Worm (Caenorhabditis elegans): ENCODE results near the gene scd-1.

Gene scd-1

DNA sequence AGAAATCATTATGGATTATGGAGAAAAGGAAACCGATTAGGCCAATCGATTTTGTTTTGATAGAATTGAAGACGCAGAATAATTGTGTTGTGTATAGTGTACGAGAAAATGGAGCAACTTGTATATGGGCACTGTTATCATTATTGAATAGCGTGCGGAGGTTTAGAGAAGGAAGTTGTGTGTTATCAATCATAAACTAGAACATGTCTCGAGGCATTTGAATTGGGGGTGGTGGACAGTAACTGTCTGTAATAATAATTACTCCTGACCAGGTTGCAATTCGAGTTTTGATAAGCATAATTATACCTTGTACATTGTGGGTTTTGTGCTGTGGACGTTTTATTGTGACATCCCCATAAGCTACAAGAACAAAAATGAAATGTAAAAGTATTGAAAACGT, 58.8 kb downstream of the scd-1 start, which contains the start of gene cdf-2:
cdf-2 (minus strand) TSS at position 149 of the 400 bp plus-strand sequence.
- peak; percentile 46 for TF ChIP-seq fos-1 (tag; optimal IDR thresholded peaks at IDR 0.05)
- TF ChIP-seq nhr-237 (tag; optimal IDR thresholded peaks at IDR 0.05): no peak
- TF ChIP-seq sma-9 (GFP tag; optimal IDR thresholded peaks at IDR 0.05): peak; percentile 38
- no peak for TF ChIP-seq sma-9 (tag; optimal IDR thresholded peaks at IDR 0.05)

DNA sequence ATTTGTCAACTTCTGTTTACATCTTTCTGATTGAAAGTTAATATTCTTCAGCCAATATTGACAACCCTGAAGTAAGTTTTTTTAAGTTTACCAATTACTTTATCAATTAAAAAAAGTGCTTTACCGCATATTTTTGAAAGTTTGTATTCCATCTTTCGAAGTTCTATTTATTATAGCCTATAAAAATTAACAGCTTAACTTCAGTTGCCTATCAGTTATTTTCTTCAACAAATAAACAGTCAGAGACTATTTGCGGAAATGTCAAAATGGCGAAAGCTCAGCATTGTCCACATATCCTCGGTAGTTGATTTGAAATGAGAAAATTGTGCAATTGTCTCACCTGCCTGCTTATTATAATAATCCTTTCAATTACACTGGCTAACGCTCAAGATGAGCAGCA, 62.1 kb downstream of the scd-1 start, which contains the start of gene T18D3.5:
T18D3.5 (plus strand) TSS at position 301 of the 400 bp plus-strand sequence.
- TF ChIP-seq mbf-1 (tag; optimal IDR thresholded peaks at IDR 0.05) (no peak), sma-9 (GFP tag; optimal IDR thresholded peaks at IDR 0.05) (no peak), sma-9 (tag; optimal IDR thresholded peaks at IDR 0.05) (no peak), skn-1 (tag; optimal IDR thresholded peaks at IDR 0.05) (no peak), ama-1 (optimal IDR thresholded peaks at IDR 0.05) (no peak), ceh-16 (tag; optimal IDR thresholded peaks at IDR 0.05) (no peak), C34F6.9 (tag; optimal IDR thresholded peaks at IDR 0.05) (no peak), lin-13 (GFP tag; optimal IDR thresholded peaks at IDR 0.05) (no peak), sem-4 (tag; optimal IDR thresholded peaks at IDR 0.05) (no peak), lin-11 (tag; optimal IDR thresholded peaks at IDR 0.05) (no peak)

DNA sequence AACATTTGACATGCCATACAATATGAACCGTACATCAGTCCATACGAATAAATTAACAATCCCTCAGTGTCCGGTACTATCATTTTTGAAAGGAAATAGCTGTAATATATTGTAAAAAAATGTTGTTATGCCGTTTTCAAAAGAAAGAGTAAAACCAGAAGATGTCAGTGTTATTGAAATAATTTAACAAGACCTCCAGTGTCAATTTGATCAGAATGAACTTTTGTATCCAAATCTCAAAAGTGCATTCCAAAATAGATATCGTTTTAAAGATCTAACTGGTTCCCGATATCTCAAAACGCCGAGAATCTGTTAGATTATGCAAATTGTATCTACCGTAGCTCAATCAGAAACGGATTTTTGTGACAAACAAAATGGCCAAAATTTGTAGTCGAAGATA, 64.0 kb downstream of the scd-1 start, which contains the start of gene odr-7:
odr-7 (minus strand) TSS at position 101 of the 400 bp plus-strand sequence.
- TF ChIP-seq nhr-23 (tag; optimal IDR thresholded peaks at IDR 0.05) (no peak), ztf-1 (GFP tag; conservative IDR thresholded peaks at IDR 0.05) (no peak), elt-1 (tag; optimal IDR thresholded peaks at IDR 0.05) (no peak), crh-2 (tag; optimal IDR thresholded peaks at IDR 0.05) (no peak), nhr-21 (tag; optimal IDR thresholded peaks at IDR 0.05) (no peak), nhr-10 (tag; optimal IDR thresholded peaks at IDR 0.05) (no peak), lsy-2 (tag; optimal IDR thresholded peaks at IDR 0.05) (no peak), nhr-25 (tag; optimal IDR thresholded peaks at IDR 0.05) (no peak), dmd-4 (tag; optimal IDR thresholded peaks at IDR 0.05) (no peak), elt-3 (tag; optimal IDR thresholded peaks at IDR 0.05) (no peak)

DNA sequence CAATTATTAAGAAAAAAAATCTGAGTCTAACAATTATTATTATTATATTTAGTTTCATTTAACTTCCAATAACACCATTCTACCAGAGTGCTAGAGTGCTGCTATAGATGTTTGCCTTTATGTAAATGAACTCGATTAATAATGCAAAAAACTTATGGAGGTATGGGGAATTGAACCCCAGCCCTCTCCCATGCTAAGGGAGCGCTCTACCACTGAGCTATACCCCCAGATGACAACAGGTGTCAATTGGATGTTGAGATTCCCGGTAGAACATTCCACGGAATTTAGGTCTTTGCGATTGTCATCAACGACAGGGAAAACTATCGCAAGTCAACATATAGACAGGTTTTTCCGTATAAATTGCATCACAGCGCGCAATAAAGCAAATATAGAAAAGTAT, 67.6 kb downstream of the scd-1 start:
- TF ChIP-seq sem-4 (tag; optimal IDR thresholded peaks at IDR 0.05) (peak; percentile 47), skn-1 (tag; optimal IDR thresholded peaks at IDR 0.05) (no peak), lin-11 (tag; optimal IDR thresholded peaks at IDR 0.05) (no peak), mab-5 (tag; optimal IDR thresholded peaks at IDR 0.05) (no peak), dmd-4 (tag; optimal IDR thresholded peaks at IDR 0.05) (no peak), crh-2 (tag; optimal IDR thresholded peaks at IDR 0.05) (peak; percentile 50), blmp-1 (tag; optimal IDR thresholded peaks at IDR 0.05; ENCODE audit: insufficient read depth) (no peak), lin-39 (tag; optimal IDR thresholded peaks at IDR 0.05) (no peak), nhr-11 (tag; optimal IDR thresholded peaks at IDR 0.05) (no peak), peb-1 (tag; optimal IDR thresholded peaks at IDR 0.05) (no peak), ceh-16 (tag; optimal IDR thresholded peaks at IDR 0.05) (peak; percentile 15), ztf-4 (tag; optimal IDR thresholded peaks at IDR 0.05) (peak; percentile 11), C34F6.9 (tag; optimal IDR thresholded peaks at IDR 0.05) (no peak), fos-1 (tag; optimal IDR thresholded peaks at IDR 0.05) (peak; percentile 20), nhr-23 (tag; optimal IDR thresholded peaks at IDR 0.05) (no peak), nhr-77 (tag; optimal IDR thresholded peaks at IDR 0.05) (no peak), nhr-12 (tag; optimal IDR thresholded peaks at IDR 0.05) (no peak), F13H6.1 (tag; optimal IDR thresholded peaks at IDR 0.05) (peak; percentile 70), lsy-2 (tag; optimal IDR thresholded peaks at IDR 0.05) (peak in 1 of 2 experiments; percentile 57), nhr-6 (tag; optimal IDR thresholded peaks at IDR 0.05) (peak; percentile 19), nhr-25 (tag; optimal IDR thresholded peaks at IDR 0.05) (no peak), mdl-1 (tag; optimal IDR thresholded peaks at IDR 0.05) (no peak), ZK546.5 (tag; optimal IDR thresholded peaks at IDR 0.05) (no peak), nhr-129 (tag; optimal IDR thresholded peaks at IDR 0.05) (peak; percentile 84), aly-2 (tag; optimal IDR thresholded peaks at IDR 0.05) (no peak), gmeb-1 (tag; optimal IDR thresholded peaks at IDR 0.05) (peak; percentile 43), elt-3 (tag; optimal IDR thresholded peaks at IDR 0.05) (no peak), nhr-237 (tag; optimal IDR thresholded peaks at IDR 0.05) (no peak), egl-27 (tag; optimal IDR thresholded peaks at IDR 0.05) (peak; percentile 56), mbf-1 (tag; optimal IDR thresholded peaks at IDR 0.05) (no peak), sma-9 (GFP tag; optimal IDR thresholded peaks at IDR 0.05) (peak; percentile 73), sma-9 (tag; optimal IDR thresholded peaks at IDR 0.05) (no peak), zag-1 (tag; optimal IDR thresholded peaks at IDR 0.05) (no peak), ceh-82 (tag; optimal IDR thresholded peaks at IDR 0.05) (no peak), Y55F3AM.14 (GFP tag; optimal IDR thresholded peaks at IDR 0.05) (peak; percentile 21), sma-3 (GFP tag; optimal IDR thresholded peaks at IDR 0.05) (peak; percentile 62), ama-1 (optimal IDR thresholded peaks at IDR 0.05) (no peak), ztf-11 (tag; optimal IDR thresholded peaks at IDR 0.05) (no peak), nhr-10 (tag; optimal IDR thresholded peaks at IDR 0.05) (no peak), unc-39 (tag; optimal IDR thresholded peaks at IDR 0.05) (no peak), snpc-4 (tag; optimal IDR thresholded peaks at IDR 0.05) (no peak), alr-1 (tag; optimal IDR thresholded peaks at IDR 0.05) (no peak), unc-55 (GFP tag; optimal IDR thresholded peaks at IDR 0.05) (no peak)
